Worm (Caenorhabditis elegans) whole organism, young adult: Measurements from ENCODE around the gene VY10G11R.1.
A peak's percentile ranks its signal among the peaks of the same experiment; 100 is the strongest.
"Not testable (repeated sequence)": the region's sequence is repeated elsewhere in the genome, so short reads cannot be mapped to it uniquely, and the experiment has no call there.

Experiments
- B0019.2 ChIP-seq: fragments of 200-800 bp; sonication (Bioruptor generic); conservative IDR thresholded peaks from 2 replicates; pipeline ENCODE4 v1.3.6; 2022; ENCODE audit warnings: missing genetic modification reagents, missing genetic modification characterization, missing compliant biosample characterization
- F39B2.1 ChIP-seq: fragments of 200-800 bp; sonication (Bioruptor generic); IDR thresholded peaks from 2 replicates; pipeline ENCODE4 v1.3.6; 2022; ENCODE audit warnings: missing genetic modification reagents, missing genetic modification characterization, missing compliant biosample characterization
- F49E8.2 ChIP-seq: sonication (generic microtip); optimal IDR thresholded peaks from 3 replicates; lab custom pipeline; 2017; ENCODE audit warnings: missing genetic modification characterization, mild to moderate bottlenecking, missing compliant biosample characterization, antibody characterized with exemption, moderate library complexity; ENCODE audit not compliant: insufficient read depth
- T07F8.4 ChIP-seq: sonication (generic microtip); optimal IDR thresholded peaks from 2 replicates; lab custom pipeline; 2016; ENCODE audit warnings: mild to moderate bottlenecking, missing genetic modification characterization, moderate library complexity, missing compliant biosample characterization
- T26A5.8 ChIP-seq: sonication (generic microtip); optimal IDR thresholded peaks from 2 replicates; lab custom pipeline; 2016; ENCODE audit warnings: missing genetic modification characterization, missing compliant biosample characterization
- Y53F4B.3 ChIP-seq: fragments of 200-800 bp; sonication (Bioruptor generic); IDR thresholded peaks from 2 replicates; pipeline ENCODE4 v1.3.6; 2022; ENCODE audit warnings: missing genetic modification reagents, missing genetic modification characterization, missing compliant biosample characterization
- Y53G8AR.9 ChIP-seq: fragments of 200-800 bp; sonication (Bioruptor generic); conservative IDR thresholded peaks from 2 replicates; pipeline ENCODE4 v1.3.6; 2022; ENCODE audit warnings: missing genetic modification reagents, missing genetic modification characterization, missing compliant biosample characterization
- Y67H2A.10 ChIP-seq: fragments of 200-800 bp; sonication (Bioruptor generic); conservative IDR thresholded peaks from 2 replicates; pipeline ENCODE4 v1.3.6; 2022; ENCODE audit warnings: missing genetic modification reagents, missing genetic modification characterization, missing compliant biosample characterization
- Y79H2A.3 ChIP-seq: fragments of 200-800 bp; sonication (Bioruptor generic); conservative IDR thresholded peaks from 2 replicates; pipeline ENCODE4 v1.3.6; 2022; ENCODE audit warnings: missing genetic modification reagents, missing genetic modification characterization, missing compliant biosample characterization
- Y95B8A.8 ChIP-seq: fragments of 200-800 bp; sonication (Bioruptor generic); IDR thresholded peaks from 2 replicates; pipeline ENCODE4 v1.3.6; 2022; ENCODE audit warnings: missing genetic modification reagents, missing genetic modification characterization, missing compliant biosample characterization
- atf-7 ChIP-seq: sonication (generic microtip); optimal IDR thresholded peaks from 2 replicates; lab custom pipeline; 2017; ENCODE audit warnings: mild to moderate bottlenecking, missing genetic modification characterization, missing compliant biosample characterization
- attf-3 ChIP-seq: fragments of 200-800 bp; sonication (Bioruptor generic); conservative IDR thresholded peaks from 2 replicates; pipeline ENCODE4 v1.3.6; 2022; ENCODE audit warnings: missing genetic modification reagents, missing genetic modification characterization, missing compliant biosample characterization
- attf-6 ChIP-seq: fragments of 200-800 bp; sonication (Bioruptor generic); IDR thresholded peaks from 2 replicates; pipeline ENCODE4 v1.3.6; 2022; ENCODE audit warnings: missing genetic modification reagents, missing genetic modification characterization, missing compliant biosample characterization
- cebp-1 ChIP-seq, 2 experiments: fragments of 200-800 bp in 1 of 2; sonication (Bioruptor generic) in 1 of 2; sonication (generic microtip) in 1 of 2; IDR thresholded peaks in 1 of 2; optimal IDR thresholded peaks in 1 of 2; 2 replicates each; pipeline versions ENCODE4 v1.3.6 to Lab custom; 2017 to 2022; ENCODE audit warnings: missing compliant biosample characterization in 2 of 2, missing genetic modification characterization in 2 of 2, mild to moderate bottlenecking in 1 of 2, missing genetic modification reagents in 1 of 2, moderate library complexity in 1 of 2
- cebp-2 ChIP-seq: fragments of 200-800 bp; sonication (Bioruptor generic); IDR thresholded peaks from 2 replicates; pipeline ENCODE4 v1.3.6; 2022; ENCODE audit warnings: missing genetic modification characterization, missing compliant biosample characterization
- ceh-58 ChIP-seq: fragments of 200-800 bp; sonication (Bioruptor generic); IDR thresholded peaks from 2 replicates; pipeline ENCODE4 v1.3.6; 2022; ENCODE audit warnings: missing genetic modification characterization, missing compliant biosample characterization
- dox-1 ChIP-seq: fragments of 200-800 bp; sonication (Bioruptor generic); IDR thresholded peaks from 2 replicates; pipeline ENCODE4 v1.3.6; 2022; ENCODE audit warnings: missing genetic modification reagents, missing genetic modification characterization, missing compliant biosample characterization
- egrh-3 ChIP-seq: fragments of 200-800 bp; sonication (Bioruptor generic); IDR thresholded peaks from 2 replicates; pipeline ENCODE4 v1.3.6; 2022; ENCODE audit warnings: missing genetic modification reagents, missing genetic modification characterization, missing compliant biosample characterization
- hsf-1 ChIP-seq: fragments of 200-800 bp; sonication (Bioruptor generic); IDR thresholded peaks from 2 replicates; pipeline ENCODE4 v1.3.6; 2022; ENCODE audit warnings: missing genetic modification reagents, missing genetic modification characterization, missing compliant biosample characterization
- lag-1 ChIP-seq: fragments of 200-800 bp; sonication (Bioruptor generic); IDR thresholded peaks from 2 replicates; pipeline ENCODE4 v1.3.6; 2022; ENCODE audit warnings: missing genetic modification reagents, missing genetic modification characterization, missing compliant biosample characterization
- lsl-1 ChIP-seq: fragments of 200-800 bp; sonication (Bioruptor generic); optimal IDR thresholded peaks from 2 replicates; lab custom pipeline; 2018; ENCODE audit warnings: mild to moderate bottlenecking, missing genetic modification characterization, moderate library complexity, missing compliant biosample characterization
- madf-3 ChIP-seq: fragments of 200-800 bp; sonication (Bioruptor generic); IDR thresholded peaks from 2 replicates; pipeline ENCODE4 v1.3.6; 2022; ENCODE audit warnings: missing genetic modification reagents, missing genetic modification characterization, missing compliant biosample characterization
- madf-8 ChIP-seq: fragments of 200-800 bp; sonication (Bioruptor generic); conservative IDR thresholded peaks from 2 replicates; pipeline ENCODE4 v1.3.6; 2022; ENCODE audit warnings: missing genetic modification reagents, missing genetic modification characterization, missing compliant biosample characterization
- nfya-2 ChIP-seq: fragments of 200-800 bp; sonication (Bioruptor generic); IDR thresholded peaks from 2 replicates; pipeline ENCODE4 v1.3.6; 2022; ENCODE audit warnings: missing genetic modification reagents, missing genetic modification characterization, missing compliant biosample characterization
- repo-1 ChIP-seq: sonication (generic microtip); optimal IDR thresholded peaks from 2 replicates; lab custom pipeline; 2017; ENCODE audit warnings: mild to moderate bottlenecking, missing genetic modification characterization, missing compliant biosample characterization
- snpc-1.1 ChIP-seq: sonication (generic microtip); optimal IDR thresholded peaks from 2 replicates; lab custom pipeline; 2017; ENCODE audit warnings: missing genetic modification characterization, mild to moderate bottlenecking, missing compliant biosample characterization, antibody characterized with exemption, moderate library complexity, missing genotype, missing genetic modification reagents; ENCODE audit not compliant: insufficient read depth
- snpc-4 ChIP-seq, 5 experiments: fragments of 150-350 bp in 1 of 5; sonication (generic microtip) in 4 of 5; optimal IDR thresholded peaks; 2 replicates each; lab custom pipeline; 2014 to 2018; ENCODE audit warnings: missing genetic modification characterization in 5 of 5, missing biosample characterization in 3 of 5, antibody characterized with exemption in 2 of 5, mild to moderate bottlenecking in 2 of 5, missing compliant biosample characterization in 2 of 5, missing genotype in 2 of 5, moderate library complexity in 2 of 5, missing genetic modification reagents in 1 of 5
- ztf-22 ChIP-seq: fragments of 200-800 bp; sonication (Bioruptor generic); optimal IDR thresholded peaks from 2 replicates; lab custom pipeline; 2018; ENCODE audit warnings: mild to moderate bottlenecking, missing genetic modification characterization, moderate library complexity, missing compliant biosample characterization
- ztf-3 ChIP-seq: fragments of 200-800 bp; sonication (Bioruptor generic); optimal IDR thresholded peaks from 2 replicates; lab custom pipeline; 2018; ENCODE audit warnings: mild to moderate bottlenecking, missing genetic modification characterization, missing compliant biosample characterization

VY10G11R.1 gene

DNA sequence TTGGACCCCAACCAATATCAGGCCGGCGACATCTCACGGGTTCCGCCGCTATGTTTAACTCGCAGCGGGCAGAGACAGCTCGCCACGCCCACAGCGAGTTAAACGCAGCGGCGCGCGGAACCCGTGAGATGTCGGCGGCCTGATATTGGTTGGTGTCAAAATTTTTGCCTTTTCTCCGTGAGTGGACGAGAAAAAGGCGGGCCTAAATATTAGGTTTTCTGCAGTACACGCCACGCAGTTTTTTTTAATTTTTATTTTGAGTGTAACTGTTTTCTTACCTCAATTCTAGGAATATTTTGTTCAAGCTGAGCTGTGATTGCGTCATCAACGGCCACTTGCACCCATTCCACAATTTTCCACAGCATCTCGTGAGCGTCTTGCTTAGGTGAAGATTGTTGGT, 6.9 kb downstream of the VY10G11R.1 start:
- TF ChIP-seq attf-6 (GFP tag; lab: Robert Waterston, UW) = peak; percentile 77; the same call in 1 of the 2 replicates
- TF ChIP-seq snpc-4 (GFP tag; optimal IDR thresholded peaks at IDR 0.05; lab: Kevin White, UChicago) = not testable (repeated sequence)
- peak in 2 of 4 experiments; percentile 26 to 90 for TF ChIP-seq snpc-4 (tag; optimal IDR thresholded peaks at IDR 0.05; lab: Kevin White, UChicago)

DNA sequence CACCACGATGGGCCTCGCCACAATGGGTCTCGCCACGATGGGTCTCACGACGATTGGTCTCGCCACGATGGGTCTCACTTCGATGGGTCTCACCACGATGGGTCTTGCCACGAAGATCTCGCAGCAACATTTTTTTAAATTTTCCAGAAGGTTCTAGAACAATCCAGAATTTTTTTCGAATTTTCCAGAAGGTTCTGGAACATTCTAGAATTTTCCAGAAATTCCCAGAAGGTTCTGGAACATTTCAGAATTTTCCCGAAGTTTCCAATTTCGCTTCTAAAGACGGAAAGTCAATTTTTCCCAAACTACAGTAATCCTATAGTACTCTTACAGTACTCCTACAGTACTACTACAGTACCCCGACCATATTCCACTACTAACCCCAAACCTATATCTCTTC, 11.8 kb downstream of the VY10G11R.1 start:
- peak; percentile 93 for TF ChIP-seq hsf-1 (GFP tag; lab: Robert Waterston, UW)

DNA sequence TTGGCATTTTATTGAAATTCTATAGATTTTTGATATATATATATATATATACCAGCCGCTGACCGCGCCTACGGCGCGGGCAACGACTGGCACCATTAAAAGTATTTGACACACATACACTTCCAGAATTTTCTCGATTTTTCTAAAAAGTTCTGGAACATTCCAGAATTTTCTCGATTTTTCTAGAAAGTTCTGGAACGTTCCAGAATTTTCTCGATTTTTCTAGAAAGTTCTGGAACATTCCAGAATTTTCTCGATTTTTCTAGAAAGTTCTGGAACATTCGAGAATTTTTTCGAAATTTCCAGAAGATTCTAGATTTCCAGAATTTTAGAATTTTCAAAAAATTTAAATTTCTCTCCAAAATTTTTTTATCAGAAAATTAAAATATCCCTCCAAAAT, 12.4 kb downstream of the VY10G11R.1 start:
- TF ChIP-seq ceh-58 (peak; percentile 100), attf-6 (GFP tag; lab: Robert Waterston, UW) (peak; percentile 98), egrh-3 (GFP tag; lab: Robert Waterston, UW) (peak; percentile 65), Y95B8A.8 (GFP tag; lab: Robert Waterston, UW) (peak; percentile 98), Y53F4B.3 (GFP tag; lab: Robert Waterston, UW) (peak; percentile 97), hsf-1 (GFP tag; lab: Robert Waterston, UW) (peak; percentile 100), B0019.2 (GFP tag; lab: Robert Waterston, UW) (peak; percentile 96), Y67H2A.10 (GFP tag; lab: Robert Waterston, UW) (peak; percentile 84; the same call in 1 of the 2 replicates), cebp-2 (GFP tag; lab: Robert Waterston, UW) (peak; percentile 95; the same call in 1 of the 2 replicates), cebp-1 (GFP tag; IDR thresholded peaks at IDR 0.05; lab: Robert Waterston, UW) (peak; percentile 79), nfya-2 (GFP tag; lab: Robert Waterston, UW) (peak; percentile 97), Y79H2A.3 (peak; percentile 98)
- not testable (repeated sequence) for TF ChIP-seq cebp-1 (tag; optimal IDR thresholded peaks at IDR 0.05; lab: Kevin White, UChicago)

DNA sequence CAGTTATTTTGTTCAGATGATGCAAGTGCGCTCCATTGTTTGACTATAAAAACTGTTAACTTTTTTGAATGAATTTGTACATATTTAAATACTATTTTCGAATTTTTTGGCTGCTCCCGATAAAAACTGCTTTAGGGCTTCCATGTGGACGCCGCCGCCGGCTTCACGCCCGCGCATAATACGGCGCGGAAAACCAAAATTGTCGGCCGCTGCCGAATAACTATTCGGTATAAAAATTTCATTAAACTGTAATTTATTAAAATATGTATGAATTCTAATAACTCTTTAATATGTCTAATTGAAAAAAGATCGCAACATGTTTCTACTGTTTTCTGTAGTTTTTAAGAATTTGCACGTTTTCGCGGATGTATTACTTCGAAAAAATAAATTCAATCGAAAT, 24.1 kb downstream of the VY10G11R.1 start:
- TF ChIP-seq lag-1 (no peak), dox-1 (GFP tag; lab: Robert Waterston, UW) (no peak), egrh-3 (GFP tag; lab: Robert Waterston, UW) (no peak), snpc-1.1 (tag; lab: Kevin White, UChicago) (no peak), attf-6 (GFP tag; lab: Robert Waterston, UW) (0 out of 2 replicates have a peak, but pooled peaks have one; percentile 30), snpc-4 (GFP tag; optimal IDR thresholded peaks at IDR 0.05; lab: Kevin White, UChicago) (no peak), snpc-4 (tag; optimal IDR thresholded peaks at IDR 0.05; lab: Kevin White, UChicago) (peak in 1 of 4 experiments; percentile 63), T07F8.4 (no peak), F39B2.1 (GFP tag; lab: Robert Waterston, UW) (no peak)

DNA sequence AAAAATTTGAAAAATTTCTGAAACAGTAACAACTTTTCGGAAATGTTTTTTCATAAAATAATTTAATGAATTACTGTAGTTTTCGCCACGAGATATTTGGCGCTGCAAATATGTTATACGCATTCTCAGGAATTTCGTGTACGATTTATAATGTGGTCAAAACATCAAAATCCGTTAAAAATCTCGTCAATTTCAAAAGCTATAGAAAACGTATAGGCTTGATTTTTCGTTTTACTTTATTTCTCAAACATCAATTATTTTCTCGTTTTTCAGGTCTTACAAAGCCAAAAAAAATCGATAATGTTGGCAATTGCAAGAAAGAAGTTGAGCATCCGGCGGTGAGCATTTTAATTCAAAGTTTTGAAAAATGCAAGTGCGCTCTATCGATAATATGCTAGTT, 27.8 kb downstream of the VY10G11R.1 start, which contains the start of gene dlc-4:
Gene dlc-4 (plus strand): TSS at position 301 of the 400 bp plus-strand sequence.
- TF ChIP-seq cebp-1 (GFP tag; IDR thresholded peaks at IDR 0.05; lab: Robert Waterston, UW) (no peak), cebp-1 (tag; optimal IDR thresholded peaks at IDR 0.05; lab: Kevin White, UChicago) (no peak), cebp-2 (GFP tag; lab: Robert Waterston, UW) (no peak), attf-6 (GFP tag; lab: Robert Waterston, UW) (peak; percentile 68; the same call in 1 of the 2 replicates), madf-8 (no peak)

DNA sequence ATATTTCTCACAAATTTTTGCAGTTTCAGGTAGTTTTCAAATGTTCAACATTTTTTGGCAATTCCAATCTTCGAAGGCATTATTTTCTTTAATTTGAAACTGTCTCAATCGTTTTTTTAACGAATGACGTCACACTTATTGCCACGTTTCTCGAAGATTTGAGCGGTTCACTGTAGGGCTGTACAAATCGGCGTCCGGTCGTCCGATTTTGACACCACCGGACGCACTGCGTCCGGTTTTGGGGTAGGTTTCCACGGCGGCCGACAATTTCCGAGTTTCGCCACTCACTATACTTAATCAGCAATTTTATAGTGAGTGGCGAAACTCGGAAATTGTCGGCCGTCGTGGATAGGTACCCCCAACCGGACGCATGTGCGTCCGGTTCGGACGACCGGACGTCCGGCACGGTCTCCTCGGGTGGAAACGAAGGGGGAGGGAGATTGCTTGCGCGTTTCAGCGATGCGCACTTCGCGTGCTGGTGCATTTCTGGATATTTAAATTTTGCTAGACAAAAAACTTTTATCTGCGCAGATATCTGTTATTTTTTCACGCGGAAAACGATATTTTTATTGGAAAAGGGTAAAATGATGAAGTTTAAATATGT, 30.2 kb downstream of the VY10G11R.1 start:
- not testable (repeated sequence) for TF ChIP-seq snpc-4 (GFP tag; optimal IDR thresholded peaks at IDR 0.05; lab: Kevin White, UChicago)
- TF ChIP-seq snpc-4 (tag; optimal IDR thresholded peaks at IDR 0.05; lab: Kevin White, UChicago) (peak in 2 of 4 experiments; percentile 76 to 94), attf-6 (GFP tag; lab: Robert Waterston, UW) (peak; percentile 90)

DNA sequence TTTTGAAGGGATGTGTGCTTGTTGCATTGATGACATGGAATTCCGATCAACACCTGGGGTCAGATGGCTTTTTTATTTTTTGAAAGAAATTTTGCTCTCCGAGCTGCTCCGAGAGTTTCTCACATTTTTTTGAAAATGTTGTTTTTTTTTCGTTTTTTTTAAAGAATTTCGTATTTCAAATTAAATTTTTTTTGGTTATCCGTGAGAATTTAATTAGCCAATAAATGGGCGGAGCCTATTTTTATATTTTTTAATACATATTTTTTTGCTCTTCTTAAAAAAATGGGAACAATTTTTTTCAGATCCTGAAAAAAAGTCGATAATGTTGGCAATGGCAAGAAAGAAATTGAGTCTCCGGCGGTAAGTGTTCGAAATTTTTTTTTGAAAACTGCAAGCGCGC, 38.9 kb downstream of the VY10G11R.1 start, which contains the start of gene dlc-3:
Gene dlc-3 (plus strand): TSS at position 301 of the 400 bp plus-strand sequence.
- TF ChIP-seq madf-8 (no peak), T26A5.8 (tag; lab: Kevin White, UChicago) (no peak), F49E8.2 (no peak), T07F8.4 (no peak), attf-3 (GFP tag; lab: Robert Waterston, UW) (no peak), lsl-1 (GFP tag; lab: Kevin White, UChicago) (no peak), repo-1 (tag; lab: Kevin White, UChicago) (no peak), lag-1 (no peak), hsf-1 (GFP tag; lab: Robert Waterston, UW) (no peak), Y53G8AR.9 (GFP tag; lab: Robert Waterston, UW) (no peak), ztf-3 (GFP tag; lab: Kevin White, UChicago) (no peak), madf-3 (no peak), ztf-22 (GFP tag; lab: Kevin White, UChicago) (no peak), atf-7 (tag; lab: Kevin White, UChicago) (no peak)
